Fruit fly (Drosophila melanogaster): ENCODE measurements around the gene CG6415.

DNA sequence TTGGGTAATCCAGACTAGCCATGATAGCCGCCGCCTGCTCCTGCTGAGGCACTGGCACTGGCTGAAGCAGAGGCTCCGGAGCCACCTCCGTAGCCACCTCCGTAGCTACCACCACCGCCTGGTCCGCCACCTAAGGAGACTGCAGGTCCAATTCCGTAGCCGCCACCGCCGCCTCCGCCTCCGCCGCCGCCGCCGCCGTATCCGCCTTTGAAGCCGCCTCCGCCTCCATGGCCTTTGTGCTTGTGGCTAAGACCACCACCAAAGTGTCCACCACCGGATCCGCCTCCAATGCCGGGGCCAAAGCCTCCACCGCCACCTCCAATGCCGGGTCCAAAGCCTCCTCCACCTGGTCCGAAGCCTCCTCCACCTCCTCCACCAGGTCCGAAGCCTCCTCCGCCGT is 10.4 kb upstream of the CG6415 start:
- no peak for TF ChIP-seq Pif1B (GFP tag; optimal IDR thresholded peaks at IDR 0.05)
- TF ChIP-seq fd96Ca (GFP tag; IDR thresholded peaks at IDR 0.05): no peak
- no peak for TF ChIP-seq Ets98B (GFP tag; IDR thresholded peaks at IDR 0.05)
- TF ChIP-seq CG10348 (GFP tag; IDR thresholded peaks at IDR 0.05): no peak
- no peak for TF ChIP-seq rn (GFP tag; IDR thresholded peaks at IDR 0.05)
- TF ChIP-seq CG34367 (tag; optimal IDR thresholded peaks at IDR 0.05): no peak
- no peak for TF ChIP-seq EcR (GFP tag; optimal IDR thresholded peaks at IDR 0.05)

Data from whole organism, pupa.